Fruit fly (Drosophila melanogaster): ENCODE results near the gene tim.

Gene tim

DNA sequence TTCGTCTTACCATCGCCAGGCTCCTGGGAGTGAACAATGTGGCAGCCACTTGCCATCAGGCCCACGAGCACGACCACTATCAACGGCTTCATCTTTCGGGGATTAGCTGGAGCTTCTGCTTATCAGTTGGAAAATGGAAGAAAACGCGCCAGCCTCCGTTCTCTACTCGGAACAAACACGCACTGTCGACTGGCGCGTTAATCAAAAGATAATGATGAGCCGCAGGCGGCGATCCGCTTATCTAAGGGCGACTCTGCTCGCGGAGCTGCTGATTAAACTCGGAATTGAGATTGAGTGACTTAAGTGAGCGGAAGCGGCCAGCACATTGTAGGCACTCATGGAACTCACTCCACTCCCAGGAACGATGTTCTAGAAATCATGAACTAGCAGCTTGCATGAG, 46.2 kb downstream of the tim start, which contains the start of gene CG3246:
TSS of gene CG3246 (minus strand) at position 193 of the 400 bp plus-strand sequence.
- TF ChIP-seq noc (tag; optimal IDR thresholded peaks at IDR 0.05) = peak; percentile 60

DNA sequence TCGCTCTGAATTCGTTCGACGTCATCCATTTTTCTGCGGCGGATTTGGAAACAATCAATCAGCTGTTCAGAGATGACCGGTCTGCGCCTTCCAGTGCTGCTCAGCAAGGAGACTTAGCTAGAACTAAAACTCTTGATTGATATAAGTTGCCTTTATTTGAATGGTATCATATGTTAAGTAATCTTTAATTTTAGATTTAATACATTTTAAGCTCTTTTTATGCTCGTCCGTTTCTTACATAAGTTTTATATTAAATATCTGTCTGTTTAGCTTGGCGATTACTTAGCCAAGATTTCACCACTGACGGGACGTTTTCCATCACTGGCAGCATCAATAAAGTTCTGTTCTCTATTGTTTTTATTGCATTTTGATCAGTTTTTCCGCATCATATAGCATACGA, 50.9 kb downstream of the tim start, which contains the start of the genes Cog3 and Sec5:
TSS of gene Cog3 (minus strand) at position 58 of the 400 bp plus-strand sequence.
TSS of gene Sec5 (plus strand) at position 296 of the 400 bp plus-strand sequence.
- no peak for TF ChIP-seq noc (tag; optimal IDR thresholded peaks at IDR 0.05)

DNA sequence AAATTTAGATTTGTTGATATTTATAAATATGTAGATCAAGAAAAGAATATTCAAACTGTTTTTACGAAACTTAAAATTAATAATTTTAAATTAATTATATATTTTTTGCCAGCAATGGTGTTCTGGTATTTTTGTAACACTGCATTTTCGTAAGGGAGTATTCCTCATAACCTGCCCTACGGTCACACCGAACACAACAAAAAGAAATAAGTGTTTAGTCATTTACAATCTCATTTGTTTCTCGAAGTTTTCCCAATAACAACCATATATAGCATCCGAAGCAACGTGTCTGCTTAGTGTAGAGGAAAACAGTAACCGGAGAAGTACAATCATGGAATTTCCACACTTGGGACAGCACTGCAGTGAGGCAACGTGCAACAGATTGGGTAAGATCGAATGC, 55.6 kb downstream of the tim start, which contains the start of gene CG12795:
TSS of gene CG12795 (plus strand) at position 181 of the 400 bp plus-strand sequence.
- TF ChIP-seq noc (tag; optimal IDR thresholded peaks at IDR 0.05) = no peak

DNA sequence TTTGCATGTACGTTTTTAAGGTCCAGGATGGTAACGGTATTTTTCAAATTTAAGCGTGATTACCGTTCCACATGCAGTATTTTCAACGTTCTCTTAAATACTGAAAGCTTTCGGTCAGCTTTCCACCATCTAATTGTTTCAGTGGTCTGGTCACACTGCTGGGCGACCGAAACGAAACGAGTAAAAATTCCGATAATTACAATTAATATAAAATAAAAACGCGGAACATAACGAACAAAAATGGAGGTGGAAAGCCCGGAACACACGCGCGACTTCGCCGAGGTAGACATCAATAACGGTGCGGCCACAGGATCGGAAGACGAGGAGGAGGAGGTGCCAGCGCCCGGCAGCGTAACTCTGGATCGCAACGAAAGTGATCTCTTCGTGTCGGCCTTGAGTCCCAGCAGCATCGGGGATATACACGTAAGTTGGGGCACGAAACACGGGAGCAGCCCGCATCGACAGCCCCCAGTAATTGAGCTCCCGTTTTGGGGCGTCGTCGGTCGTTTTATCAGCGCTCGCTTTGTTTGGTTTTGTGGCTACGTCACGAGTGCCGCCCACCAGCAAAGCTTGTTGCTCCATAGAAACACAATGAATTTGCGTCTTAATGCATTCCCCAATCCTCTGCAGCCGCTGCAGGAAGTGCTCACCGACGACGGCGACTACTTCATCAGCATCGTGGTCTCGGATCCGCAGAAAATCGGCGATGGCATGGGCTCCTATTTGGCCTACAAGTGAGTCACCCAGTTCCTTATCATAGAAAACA, 58.2 kb downstream of the tim start, which contains the start of gene Snx1:
TSS of gene Snx1 (plus strand) at position 129 of the 766 bp plus-strand sequence.
- TF ChIP-seq noc (tag; optimal IDR thresholded peaks at IDR 0.05) = no peak

DNA sequence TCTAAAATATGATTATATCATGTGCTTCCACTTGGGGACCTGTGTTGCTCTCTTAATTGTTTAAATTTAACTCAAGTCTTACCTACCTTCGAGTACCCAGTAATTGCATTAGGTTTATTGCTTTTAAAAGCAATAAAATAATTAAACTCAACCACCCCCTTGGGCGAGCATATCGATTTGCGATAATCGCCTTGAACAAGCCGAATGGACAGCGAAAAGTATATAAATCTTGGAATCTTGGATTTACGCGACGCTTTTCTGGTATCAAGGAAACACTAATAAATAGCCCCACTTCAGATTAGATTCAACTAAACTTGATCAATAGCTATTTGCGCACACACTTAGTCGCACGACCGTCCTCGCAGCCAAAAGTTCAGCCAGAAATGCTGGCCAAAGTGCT, 62.3 kb downstream of the tim start, which contains the start of gene CG2772:
TSS of gene CG2772 (plus strand) at position 338 of the 400 bp plus-strand sequence.
- TF ChIP-seq noc (tag; optimal IDR thresholded peaks at IDR 0.05) = peak; percentile 53

DNA sequence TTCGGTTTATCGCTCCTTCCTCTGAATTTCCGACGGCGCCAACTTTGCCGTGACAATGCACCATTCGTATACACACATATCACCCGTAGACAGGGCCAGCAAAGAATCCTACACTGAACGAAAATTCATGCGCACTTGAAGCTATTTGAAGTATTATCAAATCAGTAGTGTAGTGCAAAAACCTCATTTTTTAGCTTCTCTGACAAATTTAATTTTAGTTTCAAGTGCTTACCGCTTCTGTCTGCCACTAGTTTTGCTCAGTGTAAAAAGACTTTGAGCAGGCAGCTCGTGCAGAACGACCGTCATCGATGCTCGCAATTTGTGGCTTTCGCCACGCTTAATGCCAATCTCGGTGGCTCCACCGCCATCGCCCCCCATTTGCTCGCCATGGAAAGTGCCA, 63.1 kb downstream of the tim start:
- TF ChIP-seq noc (tag; optimal IDR thresholded peaks at IDR 0.05) = no peak

Measured in whole organism, larva.